Fruit fly (Drosophila melanogaster): Measurements from ENCODE around the gene Pi4KIIIalpha.

The Pi4KIIIalpha gene

dm6 chrX:2663416-2663815 lies 38.8 kb downstream of the Pi4KIIIalpha start (continued):
- TF ChIP-seq lab (GFP tag; optimal IDR thresholded peaks at IDR 0.05) (peak; percentile 40), Dref (GFP tag; IDR thresholded peaks at IDR 0.05) (no peak), kah (GFP tag; optimal IDR thresholded peaks at IDR 0.05) (no peak), odd (GFP tag; optimal IDR thresholded peaks at IDR 0.05) (peak; percentile 3)

dm6 chrX:2677024-2677589 lies 52.5 kb downstream of the Pi4KIIIalpha start:
- TF ChIP-seq MTF-1 (GFP tag; optimal IDR thresholded peaks at IDR 0.05; ENCODE audit: borderline replicate concordance) (no peak), PHDP (tag; optimal IDR thresholded peaks at IDR 0.05) (no peak), en (GFP tag; optimal IDR thresholded peaks at IDR 0.05) (no peak), CG4424 (GFP tag; optimal IDR thresholded peaks at IDR 0.05) (no peak), da (GFP tag; optimal IDR thresholded peaks at IDR 0.05) (no peak), CG1832 (GFP tag; optimal IDR thresholded peaks at IDR 0.05) (no peak), unpg (GFP tag; optimal IDR thresholded peaks at IDR 0.05) (no peak), Hmr (GFP tag; optimal IDR thresholded peaks at IDR 0.05) (no peak), gsb-n (tag; optimal IDR thresholded peaks at IDR 0.05) (no peak), Ets97D (GFP tag; optimal IDR thresholded peaks at IDR 0.05) (peak; percentile 14), CG16815 (GFP tag; optimal IDR thresholded peaks at IDR 0.05) (no peak), cg (GFP tag; optimal IDR thresholded peaks at IDR 0.05) (peak; percentile 35), CG16863 (GFP tag; optimal IDR thresholded peaks at IDR 0.05) (no peak), Med (GFP tag) (peak; percentile 79), nom (GFP tag; optimal IDR thresholded peaks at IDR 0.05) (peak; percentile 11), Ets65A (GFP tag) (peak; percentile 54), CG6813 (GFP tag; optimal IDR thresholded peaks at IDR 0.05) (no peak), TFAM (GFP tag; optimal IDR thresholded peaks at IDR 0.05) (no peak), Neu2 (GFP tag; optimal IDR thresholded peaks at IDR 0.05; ENCODE audit: borderline replicate concordance) (no peak), Ravus (GFP tag; IDR thresholded peaks at IDR 0.05) (no peak), tll (GFP tag; optimal IDR thresholded peaks at IDR 0.05) (no peak), sens (GFP tag) (peak; percentile 32), D19B (GFP tag; optimal IDR thresholded peaks at IDR 0.05) (no peak), btn (GFP tag; optimal IDR thresholded peaks at IDR 0.05) (no peak), Adf1 (GFP tag; IDR thresholded peaks at IDR 0.05) (no peak), Dfd (GFP tag; optimal IDR thresholded peaks at IDR 0.05) (peak in 1 of 2 experiments; percentile 51), CG16813 (GFP tag; IDR thresholded peaks at IDR 0.05; ENCODE audit: partially characterized antibody) (no peak), Dbx (GFP tag; IDR thresholded peaks at IDR 0.05) (no peak), lov (optimal IDR thresholded peaks at IDR 0.05) (no peak), lov (GFP tag; IDR thresholded peaks at IDR 0.05) (no peak)

dm6 chrX:2681601-2682000 lies 57.0 kb downstream of the Pi4KIIIalpha start, which contains the start of gene HLH3B:
TSS of gene HLH3B (minus strand) at chrX:2681723.
- peak; percentile 84 for TF ChIP-seq Nf-YC (tag; optimal IDR thresholded peaks at IDR 0.05)
- TF ChIP-seq pum (GFP tag; optimal IDR thresholded peaks at IDR 0.05), result no peak
- TF ChIP-seq seq (GFP tag; IDR thresholded peaks at IDR 0.05), result peak; percentile 51; the same call in 1 of the 2 replicates
- peak; percentile 60; the same call in 1 of the 2 replicates for TF ChIP-seq CG32767 (GFP tag; IDR thresholded peaks at IDR 0.05)
- peak; percentile 84 for TF ChIP-seq Nf-YB (GFP tag; optimal IDR thresholded peaks at IDR 0.05)
- TF ChIP-seq CG11696 (GFP tag; IDR thresholded peaks at IDR 0.05), result no peak
